Worm (Caenorhabditis elegans): ENCODE results near the gene sre-5.

DNA sequence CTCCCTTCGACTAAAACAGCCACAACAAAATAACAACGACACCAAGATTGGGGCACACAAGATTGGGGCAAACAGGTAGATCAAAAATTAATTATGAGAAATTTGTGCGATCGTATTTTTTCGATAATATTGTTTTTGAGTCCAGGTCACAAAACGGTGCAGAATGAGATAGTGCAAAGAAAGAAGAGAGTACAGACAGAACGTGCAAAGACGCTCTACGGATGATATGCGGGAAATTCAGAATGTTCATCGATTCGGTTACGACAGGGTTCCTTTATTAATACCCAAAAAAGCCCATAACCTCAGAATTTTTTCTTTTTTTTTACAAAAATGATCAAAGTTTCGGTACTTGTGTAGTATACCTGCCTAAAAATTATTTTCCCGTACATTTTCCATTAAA, 25.7 kb upstream of the sre-5 start:
- TF ChIP-seq lin-13 (tag; optimal IDR thresholded peaks at IDR 0.05) = no peak
- TF ChIP-seq elt-3 (tag; optimal IDR thresholded peaks at IDR 0.05) = no peak
- TF ChIP-seq nhr-237 (tag; optimal IDR thresholded peaks at IDR 0.05) = no peak
- no peak for TF ChIP-seq snpc-4 (tag; optimal IDR thresholded peaks at IDR 0.05)
- no peak for TF ChIP-seq mep-1 (tag; optimal IDR thresholded peaks at IDR 0.05)
- no peak for TF ChIP-seq elt-1 (tag; optimal IDR thresholded peaks at IDR 0.05; ENCODE audit: borderline replicate concordance, insufficient read depth)
- TF ChIP-seq nhr-12 (tag; optimal IDR thresholded peaks at IDR 0.05) = no peak
- no peak for TF ChIP-seq ceh-43 (GFP tag; optimal IDR thresholded peaks at IDR 0.05)
- TF ChIP-seq ceh-83 (GFP tag; optimal IDR thresholded peaks at IDR 0.05) = no peak
- no peak for TF ChIP-seq ztf-11 (tag; optimal IDR thresholded peaks at IDR 0.05)
- TF ChIP-seq blmp-1 (tag; optimal IDR thresholded peaks at IDR 0.05) = no peak
- TF ChIP-seq ces-1 (GFP tag; optimal IDR thresholded peaks at IDR 0.05) = no peak
- no peak for TF ChIP-seq ham-2 (GFP tag; optimal IDR thresholded peaks at IDR 0.05)

All from whole organism, mixed stage, embryonic.